Comparison of ENCODE assay signal across 1 fruit fly cellular context in the genomic region with DNA sequence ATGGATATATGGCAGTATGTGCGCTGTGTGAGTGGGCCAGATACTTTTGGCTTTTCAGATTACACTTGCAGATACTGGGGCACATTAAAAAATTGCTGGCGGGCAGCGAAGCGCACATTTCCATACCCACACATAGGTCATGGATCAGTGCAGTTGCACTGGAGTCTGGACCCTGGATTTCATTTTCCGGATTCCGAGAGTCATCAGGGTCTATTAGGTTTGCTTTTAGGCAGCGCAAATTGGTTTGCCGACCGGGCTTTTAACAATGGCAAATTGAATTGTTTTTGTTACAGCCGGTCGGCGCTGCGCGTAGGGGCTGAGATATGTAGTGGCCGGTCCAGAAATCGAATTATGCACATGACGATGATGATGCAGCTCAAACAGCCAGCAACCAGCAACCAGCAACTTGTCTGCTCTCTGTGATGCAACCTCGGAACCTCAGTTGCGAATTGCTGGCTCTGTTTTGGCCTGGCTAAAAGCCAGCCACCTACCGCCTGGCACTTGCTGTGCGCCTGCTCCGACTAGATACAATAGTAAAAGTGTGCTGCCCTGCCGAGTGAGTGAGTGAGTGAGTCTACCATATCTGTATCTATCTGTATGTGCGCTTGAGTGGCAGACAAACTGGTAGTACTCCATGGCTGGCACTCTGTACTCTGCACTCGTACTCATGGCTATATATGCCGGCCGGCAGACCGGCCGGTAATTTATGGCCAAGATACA.
TF ChIP-seq lines count a peak whose summit lies in the region.

No protein-coding gene starts in this region.

TF ChIP-seq in whole organism, embryonic, 481 proteins besides CTCF, POLR2A, EP300 and RAD21 (continued from another document):
- TF ChIP-seq Scr (GFP tag; IDR thresholded peaks at IDR 0.05; lab: Robert Waterston, UW; ENCODE audit: partially characterized antibody) (no peak), tap (tag; optimal IDR thresholded peaks at IDR 0.05; lab: Kevin White, UChicago) (no peak), stc (GFP tag; IDR thresholded peaks at IDR 0.05; lab: Robert Waterston, UW) (no peak), gsb-n (tag; optimal IDR thresholded peaks at IDR 0.05; lab: Kevin White, UChicago) (no peak), Dip2 (GFP tag; IDR thresholded peaks at IDR 0.05; lab: Robert Waterston, UW) (no peak), CG10654 (GFP tag; optimal IDR thresholded peaks at IDR 0.05; lab: Kevin White, UChicago) (no peak), crc (GFP tag; optimal IDR thresholded peaks at IDR 0.05; lab: Kevin White, UChicago) (no peak), gcm2 (GFP tag; optimal IDR thresholded peaks at IDR 0.05; lab: Kevin White, UChicago) (no peak), bbx (GFP tag; IDR thresholded peaks at IDR 0.05; lab: Robert Waterston, UW; ENCODE audit: partially characterized antibody) (no peak), zen (tag; optimal IDR thresholded peaks at IDR 0.05; lab: Kevin White, UChicago) (no peak), CkIIα-i1 (GFP tag; IDR thresholded peaks at IDR 0.05; lab: Robert Waterston, UW) (no peak), nerfin-1 (tag; optimal IDR thresholded peaks at IDR 0.05; lab: Kevin White, UChicago) (no peak), CG15479 (GFP tag; optimal IDR thresholded peaks at IDR 0.05; lab: Kevin White, UChicago) (no peak), nerfin-2 (GFP tag; IDR thresholded peaks at IDR 0.05; lab: Robert Waterston, UW; ENCODE audit: partially characterized antibody) (no peak), CG12299 (tag; optimal IDR thresholded peaks at IDR 0.05; lab: Kevin White, UChicago) (no peak), mam (GFP tag; optimal IDR thresholded peaks at IDR 0.05; lab: Kevin White, UChicago) (no peak), CG9437 (GFP tag; optimal IDR thresholded peaks at IDR 0.05; lab: Kevin White, UChicago) (no peak), CG10321 (GFP tag; IDR thresholded peaks at IDR 0.05; lab: Robert Waterston, UW) (no peak), CG34422 (GFP tag; IDR thresholded peaks at IDR 0.05; lab: Robert Waterston, UW) (peak; percentile 15; the same call in 1 of the 3 replicates), ato (GFP tag; IDR thresholded peaks at IDR 0.05; lab: Robert Waterston, UW; ENCODE audit: partially characterized antibody) (no peak), Drgx (GFP tag; IDR thresholded peaks at IDR 0.05; lab: Robert Waterston, UW) (peak; percentile 23; the same call in 1 of the 2 replicates), Hmx (GFP tag; optimal IDR thresholded peaks at IDR 0.05; lab: Kevin White, UChicago) (no peak), CG6689 (GFP tag; IDR thresholded peaks at IDR 0.05; lab: Robert Waterston, UW) (no peak), BEAF-32 (GFP tag; optimal IDR thresholded peaks at IDR 0.05; lab: Kevin White, UChicago) (no peak), Abd-B (GFP tag; optimal IDR thresholded peaks at IDR 0.05; lab: Kevin White, UChicago) (no peak), CG5180 (GFP tag; optimal IDR thresholded peaks at IDR 0.05; lab: Kevin White, UChicago) (peak; percentile 1), CG31224 (GFP tag; IDR thresholded peaks at IDR 0.05; lab: Robert Waterston, UW) (peak; percentile 97), CG14050 (GFP tag; IDR thresholded peaks at IDR 0.05; lab: Robert Waterston, UW) (no peak), lilli (GFP tag; optimal IDR thresholded peaks at IDR 0.05; lab: Kevin White, UChicago) (no peak), CG42726 (GFP tag; IDR thresholded peaks at IDR 0.05; lab: Robert Waterston, UW; ENCODE audit: partially characterized antibody) (no peak), PHDP (tag; optimal IDR thresholded peaks at IDR 0.05; lab: Kevin White, UChicago) (no peak), CG4424 (GFP tag; optimal IDR thresholded peaks at IDR 0.05; lab: Kevin White, UChicago) (no peak)
TF ChIP-seq in whole organism, embryonic: peak in this region for 7.
